Fruit fly (Drosophila melanogaster): ENCODE measurements around the gene CG14856.

- TF ChIP-seq CG4496 (GFP tag; IDR thresholded peaks at IDR 0.05): peak; percentile 34; the same call in 2 of the 3 replicates
- TF ChIP-seq CG15710 (tag; optimal IDR thresholded peaks at IDR 0.05): no peak
- TF ChIP-seq EcR (GFP tag; optimal IDR thresholded peaks at IDR 0.05): peak; percentile 73
- TF ChIP-seq CG8301 (tag; optimal IDR thresholded peaks at IDR 0.05): no peak
- no peak for TF ChIP-seq gl (tag; optimal IDR thresholded peaks at IDR 0.05)
- no peak for TF ChIP-seq CG17806 (tag; optimal IDR thresholded peaks at IDR 0.05)
Observed at dm6 chr3R:14817721-14818215, 19.0 kb downstream of the CG14856 start.

All from whole organism, pupa.